Worm (Caenorhabditis elegans): ENCODE measurements around the gene F48G7.8.

- TF ChIP-seq unc-39 (tag; optimal IDR thresholded peaks at IDR 0.05) (no peak), nhr-11 (tag; optimal IDR thresholded peaks at IDR 0.05) (no peak), unc-62 (GFP tag; optimal IDR thresholded peaks at IDR 0.05) (no peak)
Observed at ce11 chrV:676090-676489, 48.6 kb upstream of the F48G7.8 start.

Measured in whole organism, L3 larva.